Worm (Caenorhabditis elegans): ENCODE data around the gene C53C7.3.

C53C7.3 gene

ce11 chrX:13005730-13006129 is 42.6 kb upstream of the C53C7.3 start:
- TF ChIP-seq mdl-1 (tag; optimal IDR thresholded peaks at IDR 0.05) (no peak), ztf-4 (tag; optimal IDR thresholded peaks at IDR 0.05) (no peak), nhr-25 (tag; optimal IDR thresholded peaks at IDR 0.05) (peak; percentile 64), blmp-1 (tag; optimal IDR thresholded peaks at IDR 0.05; ENCODE audit: insufficient read depth) (peak; percentile 16), zag-1 (tag; optimal IDR thresholded peaks at IDR 0.05) (no peak), sma-9 (GFP tag; optimal IDR thresholded peaks at IDR 0.05) (no peak), sma-9 (tag; optimal IDR thresholded peaks at IDR 0.05) (no peak), sma-3 (GFP tag; optimal IDR thresholded peaks at IDR 0.05) (no peak), skn-1 (tag; optimal IDR thresholded peaks at IDR 0.05) (no peak)

- no peak for TF ChIP-seq nhr-23 (tag; optimal IDR thresholded peaks at IDR 0.05)
- TF ChIP-seq lin-11 (tag; optimal IDR thresholded peaks at IDR 0.05) = no peak
- no peak for TF ChIP-seq ZK546.5 (tag; optimal IDR thresholded peaks at IDR 0.05)
- TF ChIP-seq nhr-25 (tag; optimal IDR thresholded peaks at IDR 0.05) = peak; percentile 24
These were observed 42.0 kb upstream of the C53C7.3 start for ce11 chrX:13006328-13006727.

ce11 chrX:13006734-13007133 is 41.6 kb upstream of the C53C7.3 start:
- TF ChIP-seq alr-1 (tag; optimal IDR thresholded peaks at IDR 0.05) (no peak), R02D3.7 (tag; optimal IDR thresholded peaks at IDR 0.05) (no peak), snpc-4 (tag; optimal IDR thresholded peaks at IDR 0.05) (no peak), unc-62 (GFP tag; optimal IDR thresholded peaks at IDR 0.05) (no peak), egl-27 (tag; optimal IDR thresholded peaks at IDR 0.05) (no peak), ztf-11 (tag; optimal IDR thresholded peaks at IDR 0.05) (no peak), blmp-1 (tag; optimal IDR thresholded peaks at IDR 0.05; ENCODE audit: insufficient read depth) (no peak)

ce11 chrX:13007857-13008813 is 40.2 kb upstream of the C53C7.3 start, which contains the start of gene nhr-25:
nhr-25 (plus strand) TSS chrX:13008493.
- TF ChIP-seq lsy-2 (tag; optimal IDR thresholded peaks at IDR 0.05) (peak in 1 of 2 experiments; percentile 7), fos-1 (tag; optimal IDR thresholded peaks at IDR 0.05) (peak; percentile 35), sma-9 (GFP tag; optimal IDR thresholded peaks at IDR 0.05) (peak; percentile 23), sma-9 (tag; optimal IDR thresholded peaks at IDR 0.05) (no peak), nhr-25 (tag; optimal IDR thresholded peaks at IDR 0.05) (peak; percentile 96), mdl-1 (tag; optimal IDR thresholded peaks at IDR 0.05) (no peak), nhr-21 (tag; optimal IDR thresholded peaks at IDR 0.05) (peak; percentile 57), blmp-1 (tag; optimal IDR thresholded peaks at IDR 0.05; ENCODE audit: insufficient read depth) (peak; percentile 94), snpc-4 (tag; optimal IDR thresholded peaks at IDR 0.05) (no peak), egl-27 (tag; optimal IDR thresholded peaks at IDR 0.05) (peak; percentile 23), nhr-12 (tag; optimal IDR thresholded peaks at IDR 0.05) (no peak), mbf-1 (tag; optimal IDR thresholded peaks at IDR 0.05) (no peak), sma-3 (GFP tag; optimal IDR thresholded peaks at IDR 0.05) (peak; percentile 78), ztf-11 (tag; optimal IDR thresholded peaks at IDR 0.05) (no peak)

- TF ChIP-seq nhr-10 (tag; optimal IDR thresholded peaks at IDR 0.05) (no peak), R02D3.7 (tag; optimal IDR thresholded peaks at IDR 0.05) (no peak), ceh-16 (tag; optimal IDR thresholded peaks at IDR 0.05) (peak; percentile 41), blmp-1 (tag; optimal IDR thresholded peaks at IDR 0.05; ENCODE audit: insufficient read depth) (peak; percentile 99), nhr-129 (tag; optimal IDR thresholded peaks at IDR 0.05) (no peak), nhr-25 (tag; optimal IDR thresholded peaks at IDR 0.05) (peak; percentile 99), C34F6.9 (tag; optimal IDR thresholded peaks at IDR 0.05) (no peak), ztf-11 (tag; optimal IDR thresholded peaks at IDR 0.05) (no peak), sma-9 (GFP tag; optimal IDR thresholded peaks at IDR 0.05) (peak; percentile 69), sma-9 (tag; optimal IDR thresholded peaks at IDR 0.05) (no peak), alr-1 (tag; optimal IDR thresholded peaks at IDR 0.05) (no peak)
These were observed 39.5 kb upstream of the C53C7.3 start for ce11 chrX:13008895-13009294.

ce11 chrX:13009645-13010044 is 38.7 kb upstream of the C53C7.3 start:
- TF ChIP-seq sem-4 (tag; optimal IDR thresholded peaks at IDR 0.05) = peak; percentile 50
- peak in 1 of 2 experiments; percentile 16 for TF ChIP-seq lsy-2 (tag; optimal IDR thresholded peaks at IDR 0.05)
- no peak for TF ChIP-seq nhr-11 (tag; optimal IDR thresholded peaks at IDR 0.05)
- no peak for TF ChIP-seq nhr-23 (tag; optimal IDR thresholded peaks at IDR 0.05)
- TF ChIP-seq nhr-77 (tag; optimal IDR thresholded peaks at IDR 0.05) = no peak
- no peak for TF ChIP-seq unc-55 (GFP tag; optimal IDR thresholded peaks at IDR 0.05)
- no peak for TF ChIP-seq elt-1 (tag; optimal IDR thresholded peaks at IDR 0.05)
- no peak for TF ChIP-seq nhr-129 (tag; optimal IDR thresholded peaks at IDR 0.05)
- no peak for TF ChIP-seq unc-39 (tag; optimal IDR thresholded peaks at IDR 0.05)
- no peak for TF ChIP-seq sma-3 (GFP tag; optimal IDR thresholded peaks at IDR 0.05)
- peak; percentile 98 for TF ChIP-seq nhr-25 (tag; optimal IDR thresholded peaks at IDR 0.05)
- no peak for TF ChIP-seq elt-3 (tag; optimal IDR thresholded peaks at IDR 0.05)
- TF ChIP-seq zag-1 (tag; optimal IDR thresholded peaks at IDR 0.05) = no peak
- no peak for TF ChIP-seq peb-1 (tag; optimal IDR thresholded peaks at IDR 0.05)
- no peak for TF ChIP-seq mdl-1 (tag; optimal IDR thresholded peaks at IDR 0.05)
- no peak for TF ChIP-seq alr-1 (tag; optimal IDR thresholded peaks at IDR 0.05)
- no peak for TF ChIP-seq ztf-4 (tag; optimal IDR thresholded peaks at IDR 0.05)
- no peak for TF ChIP-seq ztf-11 (tag; optimal IDR thresholded peaks at IDR 0.05)
- no peak for TF ChIP-seq snpc-4 (tag; optimal IDR thresholded peaks at IDR 0.05)
- no peak for TF ChIP-seq nhr-6 (tag; optimal IDR thresholded peaks at IDR 0.05)
- no peak for TF ChIP-seq lin-39 (tag; optimal IDR thresholded peaks at IDR 0.05)
- TF ChIP-seq dmd-4 (tag; optimal IDR thresholded peaks at IDR 0.05) = no peak
- no peak for TF ChIP-seq mbf-1 (tag; optimal IDR thresholded peaks at IDR 0.05)
- no peak for TF ChIP-seq lin-11 (tag; optimal IDR thresholded peaks at IDR 0.05)
- TF ChIP-seq skn-1 (tag; optimal IDR thresholded peaks at IDR 0.05) = no peak
